Fruit fly (Drosophila melanogaster): ENCODE measurements around the gene CG31301.

Gene CG31301

DNA sequence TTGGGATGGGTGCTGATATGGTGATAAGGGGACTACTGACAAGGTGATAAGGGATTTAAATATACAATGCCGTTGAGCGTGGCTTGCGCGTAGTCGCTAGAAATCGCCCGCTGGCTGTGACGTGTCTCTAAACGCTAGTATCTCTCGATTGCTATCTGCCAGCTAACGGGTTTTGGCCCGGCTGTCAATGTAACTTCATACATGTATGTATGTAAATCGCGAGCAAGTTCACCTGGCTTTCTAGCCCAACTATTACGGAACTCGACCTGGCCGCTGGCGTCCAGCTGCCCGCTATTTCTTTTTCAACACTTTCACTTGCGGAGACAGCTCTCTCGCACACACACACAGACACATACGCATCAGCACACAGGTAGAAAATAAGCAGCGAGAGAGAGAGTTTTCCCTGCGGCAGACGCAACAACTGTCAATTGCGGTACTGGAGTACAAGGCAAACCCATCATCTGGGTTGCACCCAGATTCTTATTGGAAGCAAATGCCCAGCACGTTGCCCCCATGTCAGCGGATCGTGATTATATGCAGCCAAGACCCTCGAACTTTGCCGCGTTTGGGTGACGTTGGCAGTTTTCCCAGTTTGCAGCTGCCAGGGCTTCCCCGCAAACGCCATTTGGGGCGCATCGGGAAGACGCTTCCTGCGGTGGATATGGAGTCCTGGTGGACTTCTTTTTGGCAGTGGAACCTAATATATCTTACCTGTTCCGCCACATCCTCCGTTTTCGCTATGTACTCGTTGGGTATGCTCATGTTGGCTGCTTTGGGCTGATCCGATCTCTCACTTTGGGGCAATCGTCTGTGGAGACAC is 597 bp upstream of the CG31301 start (continued):
- peak; percentile 76 for TF ChIP-seq cg (GFP tag; optimal IDR thresholded peaks at IDR 0.05)
- no peak for TF ChIP-seq CG8359 (GFP tag; optimal IDR thresholded peaks at IDR 0.05; ENCODE audit: borderline replicate concordance)
- TF ChIP-seq sim (GFP tag; IDR thresholded peaks at IDR 0.05): 0 out of 2 replicates have a peak, but pooled peaks have one; percentile 7
- peak; percentile 85 for TF ChIP-seq CG10431 (GFP tag; optimal IDR thresholded peaks at IDR 0.05)
- TF ChIP-seq grn (GFP tag; optimal IDR thresholded peaks at IDR 0.05): peak; percentile 80
- TF ChIP-seq corto (GFP tag; optimal IDR thresholded peaks at IDR 0.05): no peak
- TF ChIP-seq CG7786 (GFP tag; optimal IDR thresholded peaks at IDR 0.05): no peak
- TF ChIP-seq Dfd (GFP tag; optimal IDR thresholded peaks at IDR 0.05): no peak
- TF ChIP-seq Nf-YA (GFP tag; IDR thresholded peaks at IDR 0.05): no peak
- no peak for TF ChIP-seq knrl (GFP tag; IDR thresholded peaks at IDR 0.05; ENCODE audit: partially characterized antibody)
- TF ChIP-seq NC2β (GFP tag; optimal IDR thresholded peaks at IDR 0.05): no peak
- TF ChIP-seq stwl (tag; optimal IDR thresholded peaks at IDR 0.05): no peak
- no peak for TF ChIP-seq Abd-B (GFP tag; optimal IDR thresholded peaks at IDR 0.05)
- no peak for TF ChIP-seq MBD-R2 (GFP tag; IDR thresholded peaks at IDR 0.05)
- TF ChIP-seq Hey (tag; optimal IDR thresholded peaks at IDR 0.05): no peak
- TF ChIP-seq sug (tag; optimal IDR thresholded peaks at IDR 0.05): peak; percentile 22
- no peak for TF ChIP-seq CG33213 (GFP tag; optimal IDR thresholded peaks at IDR 0.05)
- no peak for TF ChIP-seq so (GFP tag; IDR thresholded peaks at IDR 0.05)
- TF ChIP-seq CG2678 (tag; optimal IDR thresholded peaks at IDR 0.05): no peak
- peak; percentile 44 for TF ChIP-seq CG5180 (GFP tag; optimal IDR thresholded peaks at IDR 0.05)
- TF ChIP-seq mld (GFP tag; IDR thresholded peaks at IDR 0.05; ENCODE audit: partially characterized antibody): no peak
- no peak for TF ChIP-seq wor (GFP tag; IDR thresholded peaks at IDR 0.05)

DNA sequence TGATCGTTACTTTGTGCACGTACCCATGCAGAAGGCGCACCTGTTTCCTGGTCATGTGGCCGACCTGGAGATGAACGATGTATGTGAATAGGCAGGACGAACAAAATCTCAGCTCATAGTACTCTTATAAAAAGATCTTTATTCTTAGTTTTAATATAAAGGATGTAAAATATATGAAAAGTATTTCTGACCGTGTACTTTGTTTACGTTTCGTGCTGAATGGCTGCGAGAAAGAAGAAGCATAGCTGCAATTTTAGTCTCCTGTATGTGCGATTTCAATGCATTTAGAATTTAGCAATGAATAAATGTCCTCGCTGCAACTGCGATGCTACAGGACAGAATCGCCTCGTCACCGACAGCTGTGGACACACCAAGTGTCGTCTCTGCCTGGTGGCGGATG is 1.8 kb downstream of the CG31301 start, which contains the start of the genes CG42726 and CG42727:
TSS of gene CG42726 (plus strand) at position 227 of the 400 bp plus-strand sequence.
TSS of gene CG42727 (plus strand) at position 227 of the 400 bp plus-strand sequence.
- TF ChIP-seq cato (GFP tag; optimal IDR thresholded peaks at IDR 0.05; ENCODE audit: borderline replicate concordance): peak; percentile 0
- TF ChIP-seq Hmx (GFP tag; optimal IDR thresholded peaks at IDR 0.05): no peak
- TF ChIP-seq CG8944 (GFP tag; optimal IDR thresholded peaks at IDR 0.05): no peak
- peak; percentile 2 for TF ChIP-seq CG7556 (GFP tag; optimal IDR thresholded peaks at IDR 0.05)
- TF ChIP-seq NC2β (GFP tag; optimal IDR thresholded peaks at IDR 0.05): no peak
- TF ChIP-seq CG10147 (GFP tag; optimal IDR thresholded peaks at IDR 0.05): peak; percentile 50
- no peak for TF ChIP-seq CG11247 (GFP tag; IDR thresholded peaks at IDR 0.05)
- TF ChIP-seq NfI (GFP tag; optimal IDR thresholded peaks at IDR 0.05): peak; percentile 36
- TF ChIP-seq knrl (GFP tag; IDR thresholded peaks at IDR 0.05; ENCODE audit: partially characterized antibody): no peak
- no peak for TF ChIP-seq nom (GFP tag; optimal IDR thresholded peaks at IDR 0.05)
- peak; percentile 42 for TF ChIP-seq sd (tag; optimal IDR thresholded peaks at IDR 0.05)
- TF ChIP-seq CG32767 (GFP tag; IDR thresholded peaks at IDR 0.05): no peak
- peak; percentile 54 for TF ChIP-seq gem (tag; optimal IDR thresholded peaks at IDR 0.05)
- TF ChIP-seq hbn (GFP tag; IDR thresholded peaks at IDR 0.05; ENCODE audit: partially characterized antibody): no peak
- no peak for TF ChIP-seq CG7745 (tag; optimal IDR thresholded peaks at IDR 0.05)
- no peak for TF ChIP-seq her (GFP tag; optimal IDR thresholded peaks at IDR 0.05)
- no peak for TF ChIP-seq CG6765 (GFP tag; optimal IDR thresholded peaks at IDR 0.05)
- TF ChIP-seq Fer2 (tag; optimal IDR thresholded peaks at IDR 0.05): no peak
- peak; percentile 6 for TF ChIP-seq Fer3 (tag; optimal IDR thresholded peaks at IDR 0.05)
- TF ChIP-seq CG14441 (GFP tag; IDR thresholded peaks at IDR 0.05): 0 out of 2 replicates have a peak, but pooled peaks have one; percentile 26
- peak; percentile 27 for TF ChIP-seq Bteb2 (GFP tag; optimal IDR thresholded peaks at IDR 0.05)
- peak; percentile 15 for TF ChIP-seq Bdp1 (GFP tag; optimal IDR thresholded peaks at IDR 0.05)
- TF ChIP-seq CG17612 (GFP tag; IDR thresholded peaks at IDR 0.05): 0 out of 2 replicates have a peak, but pooled peaks have one; percentile 33
- TF ChIP-seq CG6175 (GFP tag; IDR thresholded peaks at IDR 0.05): 0 out of 3 replicates have a peak, but pooled peaks have one; percentile 18
- peak; percentile 62 for TF ChIP-seq CG2120 (GFP tag; optimal IDR thresholded peaks at IDR 0.05)
- TF ChIP-seq oc (tag; optimal IDR thresholded peaks at IDR 0.05): no peak
- no peak for TF ChIP-seq CG17912 (GFP tag; optimal IDR thresholded peaks at IDR 0.05)
- peak in 1 of 2 experiments; percentile 46 for TF ChIP-seq dpn (GFP tag; optimal IDR thresholded peaks at IDR 0.05)
